Worm (Caenorhabditis elegans) whole organism, late embryonic: ENCODE results near the gene sma-4.

ENCODE experiments used
- ama-1 ChIP-seq: fragments of 150-350 bp; optimal IDR thresholded peaks from 2 replicates; lab custom pipeline; 2014
- nhr-232 ChIP-seq: sonication (generic microtip); optimal IDR thresholded peaks from 2 replicates; lab custom pipeline; 2016; ENCODE audit warnings: missing genetic modification characterization, missing compliant biosample characterization
- zip-5 ChIP-seq: sonication (generic microtip); optimal IDR thresholded peaks from 2 replicates; lab custom pipeline; 2016; ENCODE audit warnings: missing genetic modification characterization, missing compliant biosample characterization

DNA sequence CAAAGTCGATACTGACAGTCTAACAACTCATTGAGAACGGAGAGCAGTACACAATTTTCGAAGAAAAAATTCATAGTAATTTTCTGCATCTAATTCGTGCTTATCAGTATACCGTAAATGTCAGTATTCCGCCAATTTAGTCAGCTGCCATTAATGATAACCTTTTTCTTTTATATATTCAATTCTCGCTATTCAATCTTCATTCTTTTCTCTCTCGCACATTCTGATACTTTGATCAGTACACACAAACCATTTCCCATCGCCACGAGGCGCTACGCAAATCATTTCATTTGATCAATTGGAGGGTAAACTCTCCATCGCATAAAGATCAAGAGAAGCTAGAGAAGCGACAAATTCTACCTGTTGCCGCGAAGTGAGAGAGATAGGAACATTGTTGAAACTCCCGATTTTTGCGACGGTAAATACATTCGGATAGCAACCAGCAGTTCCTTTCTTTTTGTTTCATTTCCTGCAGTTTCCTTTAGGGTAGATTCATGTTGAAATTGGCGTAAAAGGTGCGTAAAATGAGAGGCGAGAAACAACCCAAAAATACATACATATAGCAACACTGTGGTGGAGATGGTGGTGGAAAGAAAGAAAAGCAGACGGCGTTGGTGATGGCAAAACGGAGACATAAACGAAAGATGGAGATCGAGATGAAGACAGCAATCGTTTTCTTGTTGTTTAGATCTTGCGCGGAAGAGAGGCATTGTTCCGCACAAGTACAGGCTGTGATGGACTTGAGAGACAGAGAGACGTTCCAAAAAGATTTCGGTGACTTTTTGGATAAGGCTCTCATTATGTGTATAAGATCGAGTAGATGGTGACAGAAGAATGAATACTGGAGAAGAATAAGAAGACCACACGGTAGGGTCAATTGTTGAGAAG lies 22.4 kb downstream of the sma-4 start:
- no peak for TF ChIP-seq ama-1 (lab: Kevin White, UChicago)
- TF ChIP-seq zip-5 (tag; lab: Kevin White, UChicago): no peak
- no peak for TF ChIP-seq nhr-232 (tag; lab: Kevin White, UChicago)
